Fruit fly (Drosophila melanogaster) whole organism, embryonic: ENCODE measurements around the gene Cnot4.

ENCODE experiments used
- ATbp ChIP-seq: fragments of 200-800 bp; sonication (Bioruptor generic); optimal IDR thresholded peaks from 2 replicates; lab custom pipeline; 2017; ENCODE audit warnings: missing biosample characterization, mild to moderate bottlenecking, missing genetic modification characterization, missing genetic modification reagents
- CG10565 ChIP-seq: fragments of 200-800 bp; sonication (Bioruptor generic); optimal IDR thresholded peaks from 3 replicates; lab custom pipeline; 2016; ENCODE audit warnings: missing biosample characterization, mild to moderate bottlenecking, missing genetic modification characterization
- CG10654 ChIP-seq: fragments of 200-800 bp; sonication (Bioruptor generic); optimal IDR thresholded peaks from 2 replicates; lab custom pipeline; 2016; ENCODE audit warnings: missing biosample characterization, missing genetic modification characterization
- CG11398 ChIP-seq: fragments of 200-800 bp; sonication (Bioruptor generic); optimal IDR thresholded peaks from 2 replicates; lab custom pipeline; 2016; ENCODE audit warnings: missing biosample characterization, missing genetic modification characterization
- CG12104 ChIP-seq: fragments of 200-800 bp; sonication (Bioruptor generic); optimal IDR thresholded peaks from 3 replicates; lab custom pipeline; 2016; ENCODE audit warnings: missing biosample characterization, missing genetic modification characterization
- CG1647 ChIP-seq: fragments of 200-800 bp; sonication (Bioruptor generic); optimal IDR thresholded peaks from 3 replicates; lab custom pipeline; 2016; ENCODE audit warnings: missing biosample characterization, missing genetic modification characterization
- CG16813 ChIP-seq: fragments of 200-800 bp; sonication (Bioruptor generic); IDR thresholded peaks from 3 replicates; pipeline ENCODE4 v1.3.6; 2022; ENCODE audit warnings: missing biosample characterization, missing genetic modification characterization; ENCODE audit not compliant: partially characterized antibody
- CG16815 ChIP-seq: fragments of 200-800 bp; sonication (Bioruptor generic); optimal IDR thresholded peaks from 3 replicates; lab custom pipeline; 2017; ENCODE audit warnings: missing biosample characterization, mild to moderate bottlenecking, missing genetic modification characterization
- CG2199 ChIP-seq: fragments of 200-800 bp; sonication (Bioruptor generic); IDR thresholded peaks from 3 replicates; pipeline ENCODE4 v1.3.6; 2022; ENCODE audit warnings: missing biosample characterization, missing genetic modification characterization
- CG30020 ChIP-seq: fragments of 200-800 bp; optimal IDR thresholded peaks from 2 replicates; lab custom pipeline; 2019; ENCODE audit warnings: missing biosample characterization, mild to moderate bottlenecking, missing genetic modification characterization, moderate library complexity
- CG4617 ChIP-seq: fragments of 200-800 bp; sonication (Bioruptor generic); optimal IDR thresholded peaks from 3 replicates; lab custom pipeline; 2016; ENCODE audit warnings: missing biosample characterization, missing genetic modification characterization, borderline replicate concordance
- CG5180 ChIP-seq: fragments of 200-800 bp; sonication (Bioruptor generic); optimal IDR thresholded peaks from 3 replicates; lab custom pipeline; 2017; ENCODE audit warnings: missing biosample characterization, missing genetic modification characterization, mild to moderate bottlenecking, moderate library complexity, missing genetic modification reagents
- CG6272 ChIP-seq: fragments of 200-800 bp; sonication (Bioruptor generic); IDR thresholded peaks from 2 replicates; pipeline ENCODE4 v1.3.6; 2022; ENCODE audit warnings: missing biosample characterization, missing genetic modification characterization
- CG7357 ChIP-seq: fragments of 200-800 bp; sonication (Bioruptor generic); IDR thresholded peaks from 3 replicates; pipeline ENCODE4 v1.3.6; 2022; ENCODE audit warnings: missing biosample characterization, missing genetic modification characterization
- CG7556 ChIP-seq: fragments of 200-800 bp; sonication (Bioruptor generic); optimal IDR thresholded peaks from 2 replicates; lab custom pipeline; 2017; ENCODE audit warnings: missing biosample characterization, mild to moderate bottlenecking, missing genetic modification characterization
- CoRest ChIP-seq: fragments of 200-800 bp; sonication (Bioruptor generic); optimal IDR thresholded peaks from 3 replicates; lab custom pipeline; 2018; ENCODE audit warnings: missing biosample characterization, mild to moderate bottlenecking, missing genetic modification characterization, moderate library complexity
- Elba2 ChIP-seq: fragments of 200-800 bp; sonication (Bioruptor generic); optimal IDR thresholded peaks from 3 replicates; lab custom pipeline; 2016; ENCODE audit warnings: missing biosample characterization, missing genetic modification characterization
- Hmx ChIP-seq: fragments of 200-800 bp; sonication (Bioruptor generic); optimal IDR thresholded peaks from 2 replicates; lab custom pipeline; 2016; ENCODE audit warnings: missing biosample characterization, missing genetic modification characterization
- Hr3 ChIP-seq: fragments of 200-800 bp; sonication (Bioruptor generic); optimal IDR thresholded peaks from 3 replicates; lab custom pipeline; 2016; ENCODE audit warnings: missing biosample characterization, missing genetic modification characterization
- Lim3 ChIP-seq: fragments of 200-800 bp; sonication (Bioruptor generic); IDR thresholded peaks from 2 replicates; pipeline ENCODE4 v1.3.6; 2022; ENCODE audit warnings: missing biosample characterization, missing genetic modification characterization
- Max ChIP-seq: fragments of 200-800 bp; sonication (Bioruptor generic); optimal IDR thresholded peaks from 2 replicates; lab custom pipeline; 2016; ENCODE audit warnings: missing biosample characterization, mild to moderate bottlenecking, missing genetic modification characterization
- Meics ChIP-seq: fragments of 200-800 bp; sonication (Bioruptor generic); optimal IDR thresholded peaks from 2 replicates; lab custom pipeline; 2017; ENCODE audit warnings: missing biosample characterization, mild to moderate bottlenecking, missing genetic modification characterization
- Mes4 ChIP-seq: fragments of 200-800 bp; sonication (Bioruptor generic); optimal IDR thresholded peaks from 2 replicates; lab custom pipeline; 2016; ENCODE audit warnings: missing biosample characterization, missing genetic modification characterization
- Oaz ChIP-seq: fragments of 200-800 bp; sonication (Bioruptor generic); IDR thresholded peaks from 2 replicates; pipeline ENCODE4 v1.3.6; 2022; ENCODE audit warnings: missing biosample characterization, missing genetic modification characterization
- Pdp1 ChIP-seq, 2 experiments: fragments of 200-800 bp; sonication (Bioruptor generic); optimal IDR thresholded peaks; 3 replicates each; lab custom pipeline; 2016; ENCODE audit warnings: missing biosample characterization in 2 of 2, missing genetic modification characterization in 2 of 2, mild to moderate bottlenecking in 1 of 2, moderate library complexity in 1 of 2
- Ravus ChIP-seq: fragments of 200-800 bp; sonication (Bioruptor generic); IDR thresholded peaks from 2 replicates; pipeline ENCODE4 v1.3.6; 2022; ENCODE audit warnings: missing biosample characterization, missing genetic modification characterization
- Stat92E ChIP-seq, 3 experiments: fragments of >200 bp in 2 of 3; fragments of 200-800 bp in 1 of 3; sonication (Bioruptor generic) in 1 of 3; optimal IDR thresholded peaks; 2 replicates each; lab custom pipeline; 2017 to 2019; ENCODE audit warnings: missing biosample characterization in 3 of 3, missing genetic modification characterization in 3 of 3, mild to moderate bottlenecking in 1 of 3, moderate library complexity in 1 of 3
- TFAM ChIP-seq: fragments of 200-800 bp; sonication (Bioruptor generic); optimal IDR thresholded peaks from 2 replicates; lab custom pipeline; 2017; ENCODE audit warnings: missing biosample characterization, missing genetic modification characterization, inconsistent platforms
- al ChIP-seq: fragments of 200-800 bp; sonication (Bioruptor generic); IDR thresholded peaks from 2 replicates; pipeline ENCODE4 v1.3.6; 2022; ENCODE audit warnings: missing biosample characterization, missing genetic modification characterization
- cg ChIP-seq: fragments of 200-800 bp; sonication (Bioruptor generic); optimal IDR thresholded peaks from 3 replicates; lab custom pipeline; 2019; ENCODE audit warnings: missing biosample characterization, mild to moderate bottlenecking, missing genetic modification characterization, moderate library complexity
- chif ChIP-seq, 2 experiments: fragments of 200-800 bp; sonication (Bioruptor generic); optimal IDR thresholded peaks; 3 replicates each; lab custom pipeline; 2016; ENCODE audit warnings: missing biosample characterization in 2 of 2, missing genetic modification characterization in 2 of 2
- danr ChIP-seq: fragments of 200-800 bp; sonication (Bioruptor generic); IDR thresholded peaks from 2 replicates; pipeline ENCODE4 v1.3.6; 2022; ENCODE audit warnings: missing biosample characterization, missing genetic modification characterization
- dm ChIP-seq: fragments of 200-800 bp; sonication (Bioruptor generic); optimal IDR thresholded peaks from 3 replicates; lab custom pipeline; 2016; ENCODE audit warnings: missing biosample characterization, missing genetic modification characterization
- dysf ChIP-seq: fragments of 200-800 bp; sonication (Bioruptor generic); IDR thresholded peaks from 3 replicates; pipeline ENCODE4 v1.3.6; 2022; ENCODE audit warnings: missing biosample characterization, missing genetic modification characterization
- fd3F ChIP-seq: fragments of 200-800 bp; sonication (Bioruptor generic); optimal IDR thresholded peaks from 2 replicates; lab custom pipeline; 2018; ENCODE audit warnings: missing biosample characterization, mild to moderate bottlenecking, missing genetic modification characterization, moderate library complexity
- fd64A ChIP-seq: fragments of 200-800 bp; sonication (Bioruptor generic); optimal IDR thresholded peaks from 3 replicates; lab custom pipeline; 2018; ENCODE audit warnings: missing biosample characterization, mild to moderate bottlenecking, missing genetic modification characterization
- gt ChIP-seq: fragments of 200-800 bp; sonication (Bioruptor generic); IDR thresholded peaks from 2 replicates; pipeline ENCODE4 v1.3.6; 2022; ENCODE audit warnings: missing biosample characterization, missing genetic modification characterization
- h ChIP-seq: fragments of >200 bp; optimal IDR thresholded peaks from 2 replicates; lab custom pipeline; 2017
- hbn ChIP-seq: fragments of 200-800 bp; sonication (Bioruptor generic); IDR thresholded peaks from 2 replicates; pipeline ENCODE4 v1.3.6; 2022; ENCODE audit warnings: missing biosample characterization, missing genetic modification characterization; ENCODE audit not compliant: partially characterized antibody
- inv ChIP-seq: fragments of 200-800 bp; sonication (Bioruptor generic); IDR thresholded peaks from 2 replicates; pipeline ENCODE4 v1.3.6; 2022; ENCODE audit warnings: missing biosample characterization, missing genetic modification characterization; ENCODE audit not compliant: partially characterized antibody
- lilli ChIP-seq: fragments of 200-800 bp; sonication (Bioruptor generic); optimal IDR thresholded peaks from 3 replicates; lab custom pipeline; 2016; ENCODE audit warnings: missing biosample characterization, missing genetic modification characterization
- lola ChIP-seq, 3 experiments: fragments of >200 bp in 2 of 3; fragments of 200-800 bp in 1 of 3; sonication (Bioruptor generic) in 1 of 3; optimal IDR thresholded peaks; 2 replicates each; lab custom pipeline; 2017 to 2019; ENCODE audit warnings: missing biosample characterization in 3 of 3, missing genetic modification characterization in 3 of 3, mild to moderate bottlenecking in 1 of 3, moderate library complexity in 1 of 3
- mam ChIP-seq: fragments of 200-800 bp; sonication (Bioruptor generic); optimal IDR thresholded peaks from 3 replicates; lab custom pipeline; 2016; ENCODE audit warnings: missing biosample characterization, missing genetic modification characterization
- nau ChIP-seq: fragments of 200-800 bp; sonication (Bioruptor generic); optimal IDR thresholded peaks from 3 replicates; lab custom pipeline; 2017; ENCODE audit warnings: missing biosample characterization, mild to moderate bottlenecking, missing genetic modification characterization, missing genetic modification reagents
- onecut ChIP-seq: fragments of 200-800 bp; sonication (Bioruptor generic); IDR thresholded peaks from 2 replicates; pipeline ENCODE4 v1.3.6; 2022; ENCODE audit warnings: missing biosample characterization, missing genetic modification characterization
- sqz ChIP-seq: fragments of 200-800 bp; sonication (Bioruptor generic); optimal IDR thresholded peaks from 3 replicates; lab custom pipeline; 2018; ENCODE audit warnings: missing biosample characterization, mild to moderate bottlenecking, missing genetic modification characterization
- tna ChIP-seq: fragments of 200-800 bp; sonication (Bioruptor generic); IDR thresholded peaks from 2 replicates; pipeline ENCODE4 v1.3.6; 2022; ENCODE audit warnings: missing biosample characterization, missing genetic modification characterization; ENCODE audit not compliant: partially characterized antibody
- toy ChIP-seq: fragments of 200-800 bp; sonication (Bioruptor generic); IDR thresholded peaks from 2 replicates; pipeline ENCODE4 v1.3.6; 2022; ENCODE audit warnings: missing biosample characterization, missing genetic modification characterization
- unc-4 ChIP-seq: fragments of 200-800 bp; sonication (Bioruptor generic); IDR thresholded peaks from 2 replicates; pipeline ENCODE4 v1.3.6; 2022; ENCODE audit warnings: missing biosample characterization, missing genetic modification characterization; ENCODE audit not compliant: partially characterized antibody
- wdn ChIP-seq: fragments of 200-800 bp; sonication (Bioruptor generic); IDR thresholded peaks from 2 replicates; pipeline ENCODE4 v1.3.6; 2022; ENCODE audit warnings: missing biosample characterization, missing genetic modification characterization
- zfh1 ChIP-seq: fragments of 200-800 bp; sonication (Bioruptor generic); IDR thresholded peaks from 3 replicates; pipeline ENCODE4 v1.3.6; 2022; ENCODE audit warnings: missing biosample characterization, missing genetic modification characterization
- zfh2 ChIP-seq: fragments of 200-800 bp; sonication (Bioruptor generic); optimal IDR thresholded peaks from 2 replicates; lab custom pipeline; 2016; ENCODE audit warnings: missing biosample characterization, missing genetic modification characterization

The Cnot4 gene

DNA sequence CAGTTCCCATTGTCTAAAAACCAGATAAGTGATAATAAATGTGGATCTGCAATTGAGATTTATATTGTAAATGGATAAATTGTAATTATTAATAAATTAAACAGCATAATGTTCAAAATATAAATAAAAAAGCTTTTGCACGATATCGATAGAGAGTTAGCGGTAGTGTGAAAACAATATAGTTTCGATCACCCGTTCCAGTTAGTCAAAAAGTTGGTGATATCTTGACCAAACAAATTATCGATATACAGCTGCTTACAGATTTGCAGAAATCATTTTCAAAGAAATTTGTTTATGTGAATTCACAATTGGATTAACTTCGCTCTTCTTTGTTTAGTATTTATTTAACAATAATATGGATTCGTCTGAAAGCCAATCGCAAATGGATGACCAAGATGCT, 42.7 kb downstream of the Cnot4 start, which contains the start of gene Nse4 (continued):
- TF ChIP-seq Hmx: no peak
- no peak for TF ChIP-seq CG11398
- TF ChIP-seq Mes4 (GFP tag; lab: Kevin White, UChicago): no peak
- no peak for TF ChIP-seq Max (GFP tag; lab: Kevin White, UChicago)
- TF ChIP-seq Pdp1 (GFP tag; optimal IDR thresholded peaks at IDR 0.05; lab: Kevin White, UChicago): no peak
- TF ChIP-seq lola (GFP tag; optimal IDR thresholded peaks at IDR 0.05; lab: Kevin White, UChicago): peak in 1 of 3 experiments; percentile 32
- TF ChIP-seq CG7357: peak; percentile 85
- TF ChIP-seq CG6272 (GFP tag; lab: Robert Waterston, UW): no peak
- no peak for TF ChIP-seq ATbp (GFP tag; lab: Kevin White, UChicago)
- TF ChIP-seq Oaz (GFP tag; lab: Robert Waterston, UW): no peak
- peak; percentile 68 for TF ChIP-seq hbn (GFP tag; lab: Robert Waterston, UW)
- TF ChIP-seq wdn: no peak
- no peak for TF ChIP-seq lilli
- no peak for TF ChIP-seq nau (GFP tag; lab: Kevin White, UChicago)
- TF ChIP-seq al (GFP tag; lab: Robert Waterston, UW): no peak
- TF ChIP-seq toy (GFP tag; lab: Robert Waterston, UW): no peak
- TF ChIP-seq gt (GFP tag; lab: Robert Waterston, UW): no peak
- TF ChIP-seq zfh2 (GFP tag; lab: Kevin White, UChicago): no peak
- peak; percentile 73 for TF ChIP-seq inv (GFP tag; lab: Robert Waterston, UW)
- TF ChIP-seq Meics (GFP tag; lab: Kevin White, UChicago): no peak
- peak; percentile 41 for TF ChIP-seq CG4617 (GFP tag; lab: Kevin White, UChicago)
- no peak for TF ChIP-seq h (lab: Kevin White, UChicago)
- no peak for TF ChIP-seq onecut (GFP tag; lab: Robert Waterston, UW)
- TF ChIP-seq sqz: no peak
- TF ChIP-seq fd64A: no peak
- no peak for TF ChIP-seq Lim3 (GFP tag; lab: Robert Waterston, UW)
- no peak for TF ChIP-seq fd3F (GFP tag; lab: Kevin White, UChicago)
- TF ChIP-seq CG10654 (GFP tag; lab: Kevin White, UChicago): no peak
- peak; percentile 93 for TF ChIP-seq tna (GFP tag; lab: Robert Waterston, UW)
- no peak for TF ChIP-seq danr
- no peak for TF ChIP-seq Elba2 (GFP tag; lab: Kevin White, UChicago)
- no peak for TF ChIP-seq CG10565 (GFP tag; lab: Kevin White, UChicago)
- no peak for TF ChIP-seq Ravus (GFP tag; lab: Robert Waterston, UW)
- no peak for TF ChIP-seq Hr3 (GFP tag; lab: Kevin White, UChicago)
- peak; percentile 82 for TF ChIP-seq CG16813 (GFP tag; lab: Robert Waterston, UW)
- no peak for TF ChIP-seq TFAM (GFP tag; lab: Kevin White, UChicago)
- no peak for TF ChIP-seq Stat92E (GFP tag; optimal IDR thresholded peaks at IDR 0.05; lab: Kevin White, UChicago)
- peak; percentile 97 for TF ChIP-seq CG30020 (tag; lab: Kevin White, UChicago)
- TF ChIP-seq CG2199 (GFP tag; lab: Robert Waterston, UW): no peak
- no peak for TF ChIP-seq chif (GFP tag; optimal IDR thresholded peaks at IDR 0.05; lab: Kevin White, UChicago)
- TF ChIP-seq CoRest (tag; lab: Kevin White, UChicago): peak; percentile 5
- no peak for TF ChIP-seq dysf
- TF ChIP-seq CG1647 (GFP tag; lab: Kevin White, UChicago): no peak
- no peak for TF ChIP-seq dm
- no peak for TF ChIP-seq cg (GFP tag; lab: Kevin White, UChicago)
- no peak for TF ChIP-seq mam (GFP tag; lab: Kevin White, UChicago)
- no peak for TF ChIP-seq CG12104 (GFP tag; lab: Kevin White, UChicago)
- TF ChIP-seq CG16815 (GFP tag; lab: Kevin White, UChicago): no peak
- TF ChIP-seq CG5180 (GFP tag; lab: Kevin White, UChicago): no peak
- TF ChIP-seq unc-4: peak; percentile 74
- no peak for TF ChIP-seq CG7556 (GFP tag; lab: Kevin White, UChicago)
- TF ChIP-seq zfh1: no peak
